Worm (Caenorhabditis elegans) whole organism, early embryonic: Measurements from ENCODE around the gene frm-8.

ENCODE experiments used
- F13C5.2 ChIP-seq: sonication (generic microtip); optimal IDR thresholded peaks from 2 replicates; lab custom pipeline; 2017; ENCODE audit warnings: mild to moderate bottlenecking, missing genetic modification characterization, inconsistent platforms, missing compliant biosample characterization
- ama-1 ChIP-seq: fragments of 150-350 bp; optimal IDR thresholded peaks from 2 replicates; lab custom pipeline; 2014
- ets-7 ChIP-seq: sonication (generic microtip); optimal IDR thresholded peaks from 2 replicates; lab custom pipeline; 2016; ENCODE audit warnings: missing genotype, missing genetic modification characterization, missing compliant biosample characterization
- hmbx-1 ChIP-seq: sonication (generic microtip); optimal IDR thresholded peaks from 2 replicates; lab custom pipeline; 2016; ENCODE audit warnings: mild to moderate bottlenecking, missing genetic modification characterization, missing compliant biosample characterization
- hmg-4 ChIP-seq: fragments of 200-800 bp; sonication (Bioruptor generic); optimal IDR thresholded peaks from 2 replicates; lab custom pipeline; 2018; ENCODE audit warnings: mild to moderate bottlenecking, missing genetic modification characterization, missing compliant biosample characterization
- scrt-1 ChIP-seq: fragments of 200-800 bp; sonication (Bioruptor generic); IDR thresholded peaks from 2 replicates; pipeline ENCODE4 v1.3.6; 2022; ENCODE audit warnings: missing genetic modification characterization, missing compliant biosample characterization
- tbx-11 ChIP-seq: fragments of 200-800 bp; sonication (Bioruptor generic); IDR thresholded peaks from 2 replicates; pipeline ENCODE4 v1.3.6; 2022; ENCODE audit warnings: missing genetic modification characterization, missing compliant biosample characterization
- tbx-37 ChIP-seq: fragments of 200-800 bp; sonication (Bioruptor generic); conservative IDR thresholded peaks from 2 replicates; pipeline ENCODE4 v1.3.6; 2022; ENCODE audit warnings: missing genetic modification reagents, missing genetic modification characterization, missing compliant biosample characterization

DNA sequence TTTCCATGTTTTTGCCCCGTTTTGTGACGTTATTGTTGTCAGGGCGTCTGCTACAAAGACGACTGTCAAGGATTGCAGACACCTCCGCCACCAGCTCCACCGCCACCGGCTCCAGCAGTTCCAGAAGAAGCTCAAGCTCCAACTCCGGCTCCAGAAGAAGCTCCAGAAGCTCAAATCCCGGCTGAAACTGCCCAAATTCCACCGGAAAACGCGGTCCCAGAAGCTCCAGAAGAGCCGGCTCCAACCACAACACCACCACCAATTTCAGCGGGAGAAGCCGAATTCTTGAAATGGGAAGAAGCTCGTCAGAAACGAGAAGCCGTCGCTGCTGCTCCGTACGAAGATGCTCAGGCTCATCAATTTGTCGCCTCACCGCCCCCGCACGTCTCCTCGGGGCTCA is 42.2 kb downstream of the frm-8 start:
- TF ChIP-seq ets-7 (tag; lab: Kevin White, UChicago) (no peak), hmbx-1 (tag; lab: Kevin White, UChicago) (no peak), ama-1 (lab: Kevin White, UChicago) (no peak), F13C5.2 (tag; lab: Kevin White, UChicago) (no peak), scrt-1 (GFP tag; lab: Robert Waterston, UW) (no peak), tbx-11 (no peak), tbx-37 (GFP tag; lab: Robert Waterston, UW) (no peak), hmg-4 (GFP tag; lab: Kevin White, UChicago) (no peak)
